Worm (Caenorhabditis elegans) whole organism, L1 larva: Measurements from ENCODE around the gene K08F4.5.

Experiments used
- C34B4.2 ChIP-seq: sonication (generic microtip); optimal IDR thresholded peaks from 2 replicates; lab custom pipeline; 2017; ENCODE audit warnings: mild to moderate bottlenecking, missing genetic modification characterization, missing compliant biosample characterization
- F16B12.6 ChIP-seq: fragments of 150-350 bp; optimal IDR thresholded peaks from 2 replicates; lab custom pipeline; 2014; ENCODE audit warnings: missing biosample characterization, missing genetic modification characterization
- aha-1 ChIP-seq: fragments of 150-350 bp; optimal IDR thresholded peaks from 2 replicates; lab custom pipeline; 2014; ENCODE audit warnings: missing biosample characterization, missing genetic modification characterization
- alr-1 ChIP-seq: fragments of 200-800 bp; sonication (Bioruptor generic); optimal IDR thresholded peaks from 2 replicates; lab custom pipeline; 2018; ENCODE audit warnings: borderline replicate concordance, mild to moderate bottlenecking, missing genetic modification characterization, missing compliant biosample characterization
- ceh-63 ChIP-seq: fragments of 200-800 bp; sonication (Bioruptor generic); optimal IDR thresholded peaks from 2 replicates; lab custom pipeline; 2018; ENCODE audit warnings: mild to moderate bottlenecking, missing genetic modification characterization, missing compliant biosample characterization
- dsc-1 ChIP-seq: sonication (generic microtip); optimal IDR thresholded peaks from 2 replicates; lab custom pipeline; 2016; ENCODE audit warnings: mild to moderate bottlenecking, missing genetic modification characterization, missing compliant biosample characterization
- efl-1 ChIP-seq, 4 experiments: fragments of 150-350 bp; optimal IDR thresholded peaks in 3 of 4; peaks in 1 of 4; 1 replicate in 1 of 4; 2 replicates in 3 of 4; lab custom pipeline; 2014; ENCODE audit warnings: missing biosample characterization in 2 of 4, missing genetic modification characterization in 2 of 4, missing genetic modification reagents in 2 of 4
- efl-3 ChIP-seq: fragments of 200-800 bp; sonication (Bioruptor generic); optimal IDR thresholded peaks from 2 replicates; lab custom pipeline; 2018; ENCODE audit warnings: mild to moderate bottlenecking, missing genetic modification characterization, missing compliant biosample characterization
- egl-13 ChIP-seq: sonication (generic microtip); optimal IDR thresholded peaks from 2 replicates; lab custom pipeline; 2016; ENCODE audit warnings: missing genotype, missing genetic modification reagents, missing genetic modification characterization, missing compliant biosample characterization
- fkh-10 ChIP-seq: sonication (generic microtip); optimal IDR thresholded peaks from 2 replicates; lab custom pipeline; 2017; ENCODE audit warnings: missing biosample characterization, missing genetic modification reagents, missing genetic modification characterization
- fkh-4 ChIP-seq: sonication (generic microtip); optimal IDR thresholded peaks from 2 replicates; lab custom pipeline; 2016; ENCODE audit warnings: missing compliant biosample characterization, missing genetic modification characterization, borderline replicate concordance
- irx-1 ChIP-seq: sonication (generic microtip); optimal IDR thresholded peaks from 2 replicates; lab custom pipeline; 2016; ENCODE audit warnings: missing genetic modification characterization, missing compliant biosample characterization
- lin-14 ChIP-seq: fragments of 200-800 bp; sonication (Bioruptor generic); optimal IDR thresholded peaks from 2 replicates; lab custom pipeline; 2018; ENCODE audit warnings: mild to moderate bottlenecking, missing genetic modification characterization, moderate library complexity, missing compliant biosample characterization
- lsy-2 ChIP-seq, 2 experiments: fragments of 150-350 bp; optimal IDR thresholded peaks; 2 replicates each; lab custom pipeline; 2014; ENCODE audit warnings: missing biosample characterization in 2 of 2, missing genetic modification characterization in 2 of 2
- mab-9 ChIP-seq: fragments of 200-800 bp; sonication (Bioruptor generic); IDR thresholded peaks from 2 replicates; pipeline ENCODE4 v1.3.6; 2022; ENCODE audit warnings: missing genetic modification reagents, missing genetic modification characterization, missing compliant biosample characterization
- mdl-1 ChIP-seq, 2 experiments: fragments of 150-350 bp; optimal IDR thresholded peaks; 2 replicates each; lab custom pipeline; 2014 to 2017; ENCODE audit warnings: missing biosample characterization in 2 of 2, missing genetic modification characterization in 2 of 2, inconsistent platforms in 1 of 2
- mef-2 ChIP-seq: fragments of 150-350 bp; optimal IDR thresholded peaks from 2 replicates; lab custom pipeline; 2014; ENCODE audit warnings: missing biosample characterization, missing genetic modification characterization
- nhr-12 ChIP-seq: sonication (generic microtip); optimal IDR thresholded peaks from 2 replicates; lab custom pipeline; 2017; ENCODE audit warnings: missing biosample characterization, missing genetic modification characterization
- nhr-20 ChIP-seq: sonication (generic microtip); optimal IDR thresholded peaks from 2 replicates; lab custom pipeline; 2016; ENCODE audit warnings: mild to moderate bottlenecking, missing genetic modification characterization, missing compliant biosample characterization
- nhr-237 ChIP-seq: fragments of 150-350 bp; optimal IDR thresholded peaks from 2 replicates; lab custom pipeline; 2014; ENCODE audit warnings: missing biosample characterization, missing genetic modification characterization
- nhr-47 ChIP-seq: sonication (generic microtip); optimal IDR thresholded peaks from 2 replicates; lab custom pipeline; 2016; ENCODE audit warnings: mild to moderate bottlenecking, missing genetic modification characterization, moderate library complexity, missing compliant biosample characterization
- nhr-76 ChIP-seq: sonication (generic microtip); optimal IDR thresholded peaks from 2 replicates; lab custom pipeline; 2017; ENCODE audit warnings: missing biosample characterization, missing genetic modification characterization
- nhr-77 ChIP-seq: fragments of 150-350 bp; optimal IDR thresholded peaks from 2 replicates; lab custom pipeline; 2014; ENCODE audit warnings: missing biosample characterization, missing genetic modification characterization
- nhr-90 ChIP-seq: sonication (generic microtip); optimal IDR thresholded peaks from 2 replicates; lab custom pipeline; 2016; ENCODE audit warnings: mild to moderate bottlenecking, missing genetic modification characterization, missing compliant biosample characterization; ENCODE audit not compliant: poor library complexity
- pqm-1 ChIP-seq: sonication (generic microtip); optimal IDR thresholded peaks from 3 replicates; lab custom pipeline; 2017; ENCODE audit warnings: missing biosample characterization, missing genetic modification characterization
- snpc-4 ChIP-seq: fragments of 150-350 bp; optimal IDR thresholded peaks from 2 replicates; lab custom pipeline; 2014; ENCODE audit warnings: missing biosample characterization, missing genetic modification characterization
- sptf-1 ChIP-seq: fragments of 150-350 bp; optimal IDR thresholded peaks from 2 replicates; lab custom pipeline; 2014; ENCODE audit warnings: missing biosample characterization, missing genetic modification characterization
- sup-37 ChIP-seq: fragments of 200-800 bp; sonication (Bioruptor generic); optimal IDR thresholded peaks from 2 replicates; lab custom pipeline; 2018; ENCODE audit warnings: mild to moderate bottlenecking, missing genetic modification characterization, missing compliant biosample characterization
- swsn-7 ChIP-seq: sonication (generic microtip); optimal IDR thresholded peaks from 2 replicates; lab custom pipeline; 2016; ENCODE audit warnings: missing genetic modification characterization, missing compliant biosample characterization
- tbx-2 ChIP-seq: sonication (generic microtip); optimal IDR thresholded peaks from 2 replicates; lab custom pipeline; 2016; ENCODE audit warnings: missing genetic modification characterization, missing compliant biosample characterization
- unc-130 ChIP-seq: fragments of 150-350 bp; optimal IDR thresholded peaks from 2 replicates; lab custom pipeline; 2017; ENCODE audit warnings: missing biosample characterization, missing genetic modification characterization, inconsistent platforms
- unc-30 ChIP-seq: sonication (generic microtip); optimal IDR thresholded peaks from 2 replicates; lab custom pipeline; 2017; ENCODE audit warnings: missing biosample characterization, missing genetic modification characterization
- unc-62 ChIP-seq: fragments of 150-350 bp; optimal IDR thresholded peaks from 2 replicates; lab custom pipeline; 2014; ENCODE audit warnings: missing biosample characterization, missing genetic modification reagents, missing genetic modification characterization
- unc-98 ChIP-seq: fragments of 200-800 bp; sonication (Bioruptor generic); IDR thresholded peaks from 2 replicates; pipeline ENCODE4 v1.3.6; 2022; ENCODE audit warnings: missing genetic modification characterization, missing compliant biosample characterization
- vab-15 ChIP-seq: sonication (generic microtip); optimal IDR thresholded peaks from 2 replicates; lab custom pipeline; 2017; ENCODE audit warnings: missing genotype, mild to moderate bottlenecking, missing genetic modification characterization, missing compliant biosample characterization
- ztf-4 ChIP-seq: fragments of 150-350 bp; optimal IDR thresholded peaks from 2 replicates; lab custom pipeline; 2014; ENCODE audit warnings: missing biosample characterization, missing genetic modification characterization

Gene K08F4.5

ce11 chrIV:10116765-10117164, 19.0 kb downstream of the K08F4.5 start:
- TF ChIP-seq mdl-1 (tag; optimal IDR thresholded peaks at IDR 0.05; lab: Kevin White, UChicago) (no peak), nhr-90 (tag; lab: Kevin White, UChicago) (no peak), nhr-47 (tag; lab: Kevin White, UChicago) (no peak), nhr-12 (tag; lab: Kevin White, UChicago) (no peak), unc-62 (GFP tag; lab: Kevin White, UChicago) (no peak), ceh-63 (no peak), unc-98 (GFP tag; lab: Robert Waterston, UW) (no peak), unc-30 (tag; lab: Kevin White, UChicago) (no peak), nhr-77 (no peak), mab-9 (GFP tag; lab: Robert Waterston, UW) (no peak), swsn-7 (tag; lab: Kevin White, UChicago) (no peak), efl-1 (optimal IDR thresholded peaks at IDR 0.05; lab: Kevin White, UChicago) (no peak), efl-1 (GFP tag; optimal IDR thresholded peaks at IDR 0.05 in 1 of 2; lab: Kevin White, UChicago) (no peak)

DNA sequence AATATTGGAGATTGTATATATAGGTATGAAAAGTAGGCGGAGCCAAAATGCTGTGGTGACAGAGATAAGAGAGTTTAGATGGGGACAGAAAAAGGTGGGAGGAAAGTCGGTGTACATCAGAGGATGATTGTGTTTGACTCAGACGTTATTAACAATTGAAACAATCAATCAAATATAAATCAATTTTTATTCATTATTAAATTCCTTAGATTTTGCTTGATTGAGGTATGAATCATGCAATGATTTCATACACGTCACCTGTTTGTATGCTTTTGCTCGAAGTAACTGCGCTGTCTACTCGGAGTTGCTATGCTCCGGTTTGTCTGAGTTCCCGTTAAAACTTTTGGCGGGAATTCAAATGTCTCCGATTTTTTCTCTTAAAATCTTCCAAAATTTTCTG, 20.6 kb downstream of the K08F4.5 start, which contains the start of gene C04G2.10:
C04G2.10 (plus strand) TSS at position 301 of the 400 bp plus-strand sequence.
- TF ChIP-seq nhr-237 (no peak), swsn-7 (tag; lab: Kevin White, UChicago) (no peak), nhr-12 (tag; lab: Kevin White, UChicago) (no peak), F16B12.6 (no peak), snpc-4 (tag; lab: Kevin White, UChicago) (no peak), ztf-4 (tag; lab: Kevin White, UChicago) (no peak), aha-1 (tag; lab: Kevin White, UChicago) (no peak), dsc-1 (tag; lab: Kevin White, UChicago) (no peak)

DNA sequence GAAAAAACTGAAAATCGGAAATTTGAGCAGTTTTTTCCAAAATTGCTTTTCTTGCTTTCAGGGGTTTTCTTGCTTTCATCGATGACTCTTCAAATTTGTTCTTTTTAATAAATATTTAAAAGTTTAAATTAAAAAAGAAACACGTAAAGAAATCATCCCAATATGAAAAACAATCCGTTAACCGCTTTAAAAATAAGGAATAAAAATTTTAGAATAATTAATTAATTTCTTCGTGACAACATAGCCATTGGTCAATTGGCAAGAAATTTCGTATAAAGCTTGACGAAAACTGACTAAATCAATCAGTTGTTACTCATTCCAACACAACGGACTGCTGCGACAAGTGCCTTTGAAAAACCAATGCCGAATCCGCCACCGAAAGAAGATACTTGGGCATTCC, 23.1 kb downstream of the K08F4.5 start, which contains the start of gene nsph-3.2:
nsph-3.2 (plus strand) TSS at position 301 of the 400 bp plus-strand sequence.
- no peak for TF ChIP-seq lin-14 (GFP tag; lab: Kevin White, UChicago)
- TF ChIP-seq irx-1 (tag; lab: Kevin White, UChicago), result no peak
- no peak for TF ChIP-seq mef-2
- TF ChIP-seq vab-15 (tag; lab: Kevin White, UChicago), result no peak
- no peak for TF ChIP-seq nhr-76 (tag; lab: Kevin White, UChicago)
- TF ChIP-seq unc-98 (GFP tag; lab: Robert Waterston, UW), result no peak
- no peak for TF ChIP-seq unc-130 (tag; lab: Kevin White, UChicago)
- no peak for TF ChIP-seq aha-1 (tag; lab: Kevin White, UChicago)
- TF ChIP-seq alr-1, result no peak
- no peak for TF ChIP-seq efl-3 (GFP tag; lab: Kevin White, UChicago)
- TF ChIP-seq fkh-4 (tag; lab: Kevin White, UChicago), result no peak
- TF ChIP-seq unc-30 (tag; lab: Kevin White, UChicago), result no peak
- TF ChIP-seq sptf-1 (tag; lab: Kevin White, UChicago), result no peak
- TF ChIP-seq fkh-10 (GFP tag; lab: Kevin White, UChicago), result no peak
- no peak for TF ChIP-seq sup-37 (GFP tag; lab: Kevin White, UChicago)
- TF ChIP-seq C34B4.2, result no peak
- no peak for TF ChIP-seq lsy-2 (tag; optimal IDR thresholded peaks at IDR 0.05; lab: Kevin White, UChicago)
- TF ChIP-seq pqm-1 (tag; lab: Kevin White, UChicago), result no peak
- no peak for TF ChIP-seq dsc-1 (tag; lab: Kevin White, UChicago)
- TF ChIP-seq mdl-1 (tag; optimal IDR thresholded peaks at IDR 0.05; lab: Kevin White, UChicago), result no peak
- TF ChIP-seq, all 84 proteins: peak for 0

- TF ChIP-seq unc-98 (GFP tag; lab: Robert Waterston, UW) (no peak), efl-1 (optimal IDR thresholded peaks at IDR 0.05; lab: Kevin White, UChicago) (no peak), efl-1 (GFP tag; optimal IDR thresholded peaks at IDR 0.05 in 1 of 2; lab: Kevin White, UChicago) (no peak), tbx-2 (no peak), nhr-20 (tag; lab: Kevin White, UChicago) (no peak), egl-13 (tag; lab: Kevin White, UChicago) (no peak)
These were observed 24.3 kb downstream of the K08F4.5 start, which contains the start of gene spch-1 for ce11 chrIV:10111441-10111840. spch-1 (minus strand) TSS chrIV:10111541.
